Worm (Caenorhabditis elegans) whole organism, young adult: Measurements from ENCODE around the gene frpr-10.

ENCODE experiments used
- B0019.2 ChIP-seq: fragments of 200-800 bp; sonication (Bioruptor generic); conservative IDR thresholded peaks from 2 replicates; pipeline ENCODE4 v1.3.6; 2022; ENCODE audit warnings: missing genetic modification reagents, missing genetic modification characterization, missing compliant biosample characterization
- C06A6.2 ChIP-seq: fragments of 200-800 bp; sonication (Bioruptor generic); conservative IDR thresholded peaks from 2 replicates; pipeline ENCODE4 v1.3.6; 2022; ENCODE audit warnings: missing genetic modification characterization, missing compliant biosample characterization
- C17E4.6 ChIP-seq: fragments of 200-800 bp; sonication (Bioruptor generic); IDR thresholded peaks from 2 replicates; pipeline ENCODE4 v1.3.6; 2022; ENCODE audit warnings: missing genetic modification reagents, missing genetic modification characterization, missing compliant biosample characterization
- F23B12.7 ChIP-seq: sonication (generic microtip); optimal IDR thresholded peaks from 2 replicates; lab custom pipeline; 2017; ENCODE audit warnings: missing genetic modification characterization, mild to moderate bottlenecking, missing compliant biosample characterization, antibody characterized with exemption, moderate library complexity; ENCODE audit not compliant: insufficient read depth
- F33H1.4 ChIP-seq: fragments of 200-800 bp; sonication (Bioruptor generic); IDR thresholded peaks from 2 replicates; pipeline ENCODE4 v1.3.6; 2022; ENCODE audit warnings: missing genetic modification reagents, missing genetic modification characterization, missing compliant biosample characterization
- F37B4.10 ChIP-seq: fragments of 200-800 bp; sonication (Bioruptor generic); IDR thresholded peaks from 2 replicates; pipeline ENCODE4 v1.3.6; 2022; ENCODE audit warnings: missing genetic modification characterization, missing compliant biosample characterization
- F49E8.2 ChIP-seq: sonication (generic microtip); optimal IDR thresholded peaks from 3 replicates; lab custom pipeline; 2017; ENCODE audit warnings: missing genetic modification characterization, mild to moderate bottlenecking, missing compliant biosample characterization, antibody characterized with exemption, moderate library complexity; ENCODE audit not compliant: insufficient read depth
- F57C9.4 ChIP-seq: sonication (generic microtip); optimal IDR thresholded peaks from 2 replicates; lab custom pipeline; 2017; ENCODE audit warnings: mild to moderate bottlenecking, missing genetic modification characterization, missing compliant biosample characterization
- K11D2.4 ChIP-seq: fragments of 200-800 bp; sonication (Bioruptor generic); IDR thresholded peaks from 2 replicates; pipeline ENCODE4 v1.3.6; 2022; ENCODE audit warnings: missing genetic modification reagents, missing genetic modification characterization, missing compliant biosample characterization
- K12H6.12 ChIP-seq: fragments of 200-800 bp; sonication (Bioruptor generic); optimal IDR thresholded peaks from 2 replicates; lab custom pipeline; 2018; ENCODE audit warnings: mild to moderate bottlenecking, missing genetic modification characterization, missing compliant biosample characterization
- T07F8.4 ChIP-seq: sonication (generic microtip); optimal IDR thresholded peaks from 2 replicates; lab custom pipeline; 2016; ENCODE audit warnings: mild to moderate bottlenecking, missing genetic modification characterization, moderate library complexity, missing compliant biosample characterization
- Y56A3A.18 ChIP-seq: fragments of 200-800 bp; sonication (Bioruptor generic); IDR thresholded peaks from 2 replicates; pipeline ENCODE4 v1.3.6; 2022; ENCODE audit warnings: missing genetic modification reagents, missing genetic modification characterization, missing compliant biosample characterization
- Y67H2A.10 ChIP-seq: fragments of 200-800 bp; sonication (Bioruptor generic); conservative IDR thresholded peaks from 2 replicates; pipeline ENCODE4 v1.3.6; 2022; ENCODE audit warnings: missing genetic modification reagents, missing genetic modification characterization, missing compliant biosample characterization
- Y79H2A.3 ChIP-seq: fragments of 200-800 bp; sonication (Bioruptor generic); conservative IDR thresholded peaks from 2 replicates; pipeline ENCODE4 v1.3.6; 2022; ENCODE audit warnings: missing genetic modification reagents, missing genetic modification characterization, missing compliant biosample characterization
- akir-1 ChIP-seq: fragments of 200-800 bp; sonication (Bioruptor generic); optimal IDR thresholded peaks from 2 replicates; lab custom pipeline; 2018; ENCODE audit warnings: mild to moderate bottlenecking, missing genetic modification characterization, moderate library complexity, missing compliant biosample characterization
- atf-7 ChIP-seq: sonication (generic microtip); optimal IDR thresholded peaks from 2 replicates; lab custom pipeline; 2017; ENCODE audit warnings: mild to moderate bottlenecking, missing genetic modification characterization, missing compliant biosample characterization
- bed-1 ChIP-seq: fragments of 200-800 bp; sonication (Bioruptor generic); IDR thresholded peaks from 2 replicates; pipeline ENCODE4 v1.3.6; 2022; ENCODE audit warnings: missing genetic modification reagents, missing genetic modification characterization, missing compliant biosample characterization
- ceh-100 ChIP-seq: fragments of 200-800 bp; sonication (Bioruptor generic); IDR thresholded peaks from 2 replicates; pipeline ENCODE4 v1.3.6; 2022; ENCODE audit warnings: missing genetic modification reagents, missing genetic modification characterization, missing compliant biosample characterization
- ceh-40 ChIP-seq: fragments of 200-800 bp; sonication (Bioruptor generic); IDR thresholded peaks from 2 replicates; pipeline ENCODE4 v1.3.6; 2022; ENCODE audit warnings: missing genetic modification characterization, missing compliant biosample characterization
- chd-7 ChIP-seq: sonication (generic microtip); optimal IDR thresholded peaks from 2 replicates; lab custom pipeline; 2016; ENCODE audit warnings: mild to moderate bottlenecking, missing genetic modification characterization, moderate library complexity, missing compliant biosample characterization
- egl-18 ChIP-seq: fragments of 200-800 bp; sonication (Bioruptor generic); IDR thresholded peaks from 2 replicates; pipeline ENCODE4 v1.3.6; 2022; ENCODE audit warnings: missing genetic modification reagents, missing genetic modification characterization, missing compliant biosample characterization
- egrh-3 ChIP-seq: fragments of 200-800 bp; sonication (Bioruptor generic); IDR thresholded peaks from 2 replicates; pipeline ENCODE4 v1.3.6; 2022; ENCODE audit warnings: missing genetic modification reagents, missing genetic modification characterization, missing compliant biosample characterization
- gei-17 ChIP-seq: fragments of 200-800 bp; sonication (Bioruptor generic); optimal IDR thresholded peaks from 2 replicates; lab custom pipeline; 2018; ENCODE audit warnings: mild to moderate bottlenecking, missing genetic modification characterization, missing compliant biosample characterization
- hlh-26 ChIP-seq: fragments of 200-800 bp; sonication (Bioruptor generic); conservative IDR thresholded peaks from 2 replicates; pipeline ENCODE4 v1.3.6; 2022; ENCODE audit warnings: missing genetic modification reagents, missing genetic modification characterization, missing compliant biosample characterization
- hmg-1.2 ChIP-seq: fragments of 200-800 bp; sonication (Bioruptor generic); IDR thresholded peaks from 2 replicates; pipeline ENCODE4 v1.3.6; 2022; ENCODE audit warnings: missing genetic modification reagents, missing genetic modification characterization, missing compliant biosample characterization
- hmg-20 ChIP-seq: fragments of 200-800 bp; sonication (Bioruptor generic); IDR thresholded peaks from 2 replicates; pipeline ENCODE4 v1.3.6; 2022; ENCODE audit warnings: missing genetic modification reagents, missing genetic modification characterization, missing compliant biosample characterization
- hrde-1 ChIP-seq: sonication (generic microtip); optimal IDR thresholded peaks from 2 replicates; lab custom pipeline; 2016; ENCODE audit warnings: missing genetic modification characterization, mild to moderate bottlenecking, missing compliant biosample characterization, moderate library complexity, missing genotype, missing genetic modification reagents, borderline replicate concordance
- let-526 ChIP-seq: fragments of 200-800 bp; sonication (Bioruptor generic); IDR thresholded peaks from 2 replicates; pipeline ENCODE4 v1.3.6; 2022; ENCODE audit warnings: missing genetic modification reagents, missing genetic modification characterization, missing compliant biosample characterization
- lin-54 ChIP-seq: fragments of 200-800 bp; sonication (Bioruptor generic); optimal IDR thresholded peaks from 2 replicates; lab custom pipeline; 2018; ENCODE audit warnings: mild to moderate bottlenecking, missing genetic modification characterization, missing compliant biosample characterization
- madf-3 ChIP-seq: fragments of 200-800 bp; sonication (Bioruptor generic); IDR thresholded peaks from 2 replicates; pipeline ENCODE4 v1.3.6; 2022; ENCODE audit warnings: missing genetic modification reagents, missing genetic modification characterization, missing compliant biosample characterization
- madf-8 ChIP-seq: fragments of 200-800 bp; sonication (Bioruptor generic); conservative IDR thresholded peaks from 2 replicates; pipeline ENCODE4 v1.3.6; 2022; ENCODE audit warnings: missing genetic modification reagents, missing genetic modification characterization, missing compliant biosample characterization
- mcd-1 ChIP-seq: fragments of 200-800 bp; sonication (Bioruptor generic); IDR thresholded peaks from 2 replicates; pipeline ENCODE4 v1.3.6; 2022; ENCODE audit warnings: missing genetic modification reagents, missing genetic modification characterization, missing compliant biosample characterization
- mel-28 ChIP-seq: sonication (generic microtip); optimal IDR thresholded peaks from 2 replicates; lab custom pipeline; 2016; ENCODE audit warnings: borderline replicate concordance, mild to moderate bottlenecking, missing genetic modification characterization, missing compliant biosample characterization
- mxl-1 ChIP-seq: sonication (generic microtip); optimal IDR thresholded peaks from 2 replicates; lab custom pipeline; 2016; ENCODE audit warnings: missing genetic modification characterization, missing compliant biosample characterization
- nfya-2 ChIP-seq: fragments of 200-800 bp; sonication (Bioruptor generic); IDR thresholded peaks from 2 replicates; pipeline ENCODE4 v1.3.6; 2022; ENCODE audit warnings: missing genetic modification reagents, missing genetic modification characterization, missing compliant biosample characterization
- nhr-120 ChIP-seq: fragments of 200-800 bp; sonication (Bioruptor generic); IDR thresholded peaks from 2 replicates; pipeline ENCODE4 v1.3.6; 2022; ENCODE audit warnings: missing genetic modification characterization, missing compliant biosample characterization
- nhr-80 ChIP-seq: sonication (generic microtip); optimal IDR thresholded peaks from 2 replicates; lab custom pipeline; 2016; ENCODE audit warnings: missing genetic modification characterization, missing compliant biosample characterization
- pbrm-1 ChIP-seq: fragments of 200-800 bp; sonication (Bioruptor generic); IDR thresholded peaks from 2 replicates; pipeline ENCODE4 v1.3.6; 2022; ENCODE audit warnings: missing genetic modification reagents, missing genetic modification characterization, missing compliant biosample characterization
- rec-8 ChIP-seq, 2 experiments: sonication (generic microtip); optimal IDR thresholded peaks; 2 replicates each; lab custom pipeline; 2016; ENCODE audit warnings: mild to moderate bottlenecking in 2 of 2, missing genetic modification characterization in 2 of 2, missing genetic modification reagents in 2 of 2, missing genotype in 2 of 2, missing biosample characterization in 1 of 2, missing compliant biosample characterization in 1 of 2, moderate library complexity in 1 of 2
- repo-1 ChIP-seq: sonication (generic microtip); optimal IDR thresholded peaks from 2 replicates; lab custom pipeline; 2017; ENCODE audit warnings: mild to moderate bottlenecking, missing genetic modification characterization, missing compliant biosample characterization
- sea-2 ChIP-seq: fragments of 200-800 bp; sonication (Bioruptor generic); IDR thresholded peaks from 2 replicates; pipeline ENCODE4 v1.3.6; 2022; ENCODE audit warnings: missing genetic modification characterization, missing compliant biosample characterization
- snpc-1.1 ChIP-seq: sonication (generic microtip); optimal IDR thresholded peaks from 2 replicates; lab custom pipeline; 2017; ENCODE audit warnings: missing genetic modification characterization, mild to moderate bottlenecking, missing compliant biosample characterization, antibody characterized with exemption, moderate library complexity, missing genotype, missing genetic modification reagents; ENCODE audit not compliant: insufficient read depth
- snpc-1.3 ChIP-seq: sonication (generic microtip); optimal IDR thresholded peaks from 2 replicates; lab custom pipeline; 2017; ENCODE audit warnings: missing genetic modification characterization, mild to moderate bottlenecking, missing compliant biosample characterization, antibody characterized with exemption, moderate library complexity, missing genotype, missing genetic modification reagents; ENCODE audit not compliant: insufficient read depth
- tbp1 ChIP-seq: fragments of 200-800 bp; sonication (Bioruptor generic); optimal IDR thresholded peaks from 2 replicates; lab custom pipeline; 2018; ENCODE audit warnings: mild to moderate bottlenecking, missing genetic modification characterization, missing compliant biosample characterization
- tbx-9 ChIP-seq: sonication (generic microtip); optimal IDR thresholded peaks from 2 replicates; lab custom pipeline; 2016; ENCODE audit warnings: borderline replicate concordance, missing genetic modification characterization, inconsistent platforms, missing compliant biosample characterization
- unc-130 ChIP-seq: sonication (generic microtip); optimal IDR thresholded peaks from 2 replicates; lab custom pipeline; 2016; ENCODE audit warnings: missing genetic modification reagents, missing genetic modification characterization, missing compliant biosample characterization
- xnd-1 ChIP-seq: sonication (generic microtip); optimal IDR thresholded peaks from 2 replicates; lab custom pipeline; 2016; ENCODE audit warnings: missing genotype, missing genetic modification reagents, missing genetic modification characterization, missing compliant biosample characterization
- ztf-18 ChIP-seq: sonication (generic microtip); optimal IDR thresholded peaks from 2 replicates; lab custom pipeline; 2016; ENCODE audit warnings: missing genotype, mild to moderate bottlenecking, missing genetic modification characterization, missing compliant biosample characterization

frpr-10 gene

ce11 chrIV:7958092-7958491, 488 bp downstream of the frpr-10 start (continued):
- no peak for TF ChIP-seq rec-8 (tag; optimal IDR thresholded peaks at IDR 0.05; lab: Kevin White, UChicago)
- TF ChIP-seq bed-1 (GFP tag; lab: Robert Waterston, UW), result no peak
- TF ChIP-seq nhr-120, result no peak
- TF ChIP-seq akir-1 (GFP tag; lab: Kevin White, UChicago), result no peak
- no peak for TF ChIP-seq nfya-2 (GFP tag; lab: Robert Waterston, UW)
- no peak for TF ChIP-seq chd-7
- TF ChIP-seq madf-8, result peak; percentile 76
- peak; percentile 24; the same call in 1 of the 2 replicates for TF ChIP-seq hmg-1.2 (GFP tag; lab: Robert Waterston, UW)
- TF ChIP-seq lin-54, result peak; percentile 52
- peak; percentile 53; the same call in 1 of the 2 replicates for TF ChIP-seq madf-3 (GFP tag; lab: Robert Waterston, UW)
- TF ChIP-seq tbp1, result peak; percentile 43
- no peak for TF ChIP-seq F37B4.10 (GFP tag; lab: Robert Waterston, UW)
- no peak for TF ChIP-seq C06A6.2 (GFP tag; lab: Robert Waterston, UW)
- TF ChIP-seq Y67H2A.10 (GFP tag; lab: Robert Waterston, UW), result no peak
- no peak for TF ChIP-seq F57C9.4 (tag; lab: Kevin White, UChicago)
- TF ChIP-seq Y56A3A.18, result no peak
- TF ChIP-seq hmg-20 (GFP tag; lab: Robert Waterston, UW), result no peak
- no peak for TF ChIP-seq let-526 (GFP tag; lab: Robert Waterston, UW)
- 0 out of 2 replicates have a peak, but pooled peaks have one; percentile 11 for TF ChIP-seq C17E4.6 (GFP tag; lab: Robert Waterston, UW)
- no peak for TF ChIP-seq mxl-1 (tag; lab: Kevin White, UChicago)
- TF ChIP-seq K11D2.4 (GFP tag; lab: Robert Waterston, UW), result no peak
- no peak for TF ChIP-seq F23B12.7 (tag; lab: Kevin White, UChicago)
- peak; percentile 83 for TF ChIP-seq snpc-1.3 (tag; lab: Kevin White, UChicago)
- TF ChIP-seq F33H1.4 (GFP tag; lab: Robert Waterston, UW), result peak; percentile 66
- peak; percentile 73 for TF ChIP-seq B0019.2 (GFP tag; lab: Robert Waterston, UW)
- TF ChIP-seq egrh-3 (GFP tag; lab: Robert Waterston, UW), result no peak
- TF ChIP-seq ceh-100 (GFP tag; lab: Robert Waterston, UW), result no peak
- TF ChIP-seq pbrm-1, result 0 out of 2 replicates have a peak, but pooled peaks have one; percentile 51
- no peak for TF ChIP-seq sea-2 (GFP tag; lab: Robert Waterston, UW)
- TF ChIP-seq mcd-1 (GFP tag; lab: Robert Waterston, UW), result no peak
- no peak for TF ChIP-seq atf-7 (tag; lab: Kevin White, UChicago)
- no peak; the same call in 1 of the 2 replicates for TF ChIP-seq Y79H2A.3 (GFP tag; lab: Robert Waterston, UW)
- no peak for TF ChIP-seq ceh-40
- no peak for TF ChIP-seq gei-17
- no peak for TF ChIP-seq ztf-18 (tag; lab: Kevin White, UChicago)
- no peak for TF ChIP-seq egl-18 (GFP tag; lab: Robert Waterston, UW)
- no peak for TF ChIP-seq tbx-9 (tag; lab: Kevin White, UChicago)
- TF ChIP-seq K12H6.12 (tag; lab: Kevin White, UChicago), result no peak
- TF ChIP-seq F49E8.2 (tag; lab: Kevin White, UChicago), result peak; percentile 81
- TF ChIP-seq repo-1, result no peak
- TF ChIP-seq hlh-26 (GFP tag; lab: Robert Waterston, UW), result no peak
- peak; percentile 32 for TF ChIP-seq hrde-1 (tag; lab: Kevin White, UChicago)
- no peak for TF ChIP-seq snpc-1.1 (tag; lab: Kevin White, UChicago)
- peak; percentile 71 for TF ChIP-seq xnd-1
- TF ChIP-seq mel-28 (tag; lab: Kevin White, UChicago), result no peak
- TF ChIP-seq nhr-80 (tag; lab: Kevin White, UChicago), result no peak
- no peak for TF ChIP-seq T07F8.4 (tag; lab: Kevin White, UChicago)
- peak; percentile 77 for TF ChIP-seq unc-130 (GFP tag; lab: Kevin White, UChicago)
